Worm (Caenorhabditis elegans) whole organism, L3 larva: Measurements from ENCODE around the gene hot-9.

Experiments used
- ZK546.5 ChIP-seq: sonication (generic microtip); optimal IDR thresholded peaks from 2 replicates; lab custom pipeline; 2017; ENCODE audit warnings: missing biosample characterization, missing genetic modification characterization
- ama-1 ChIP-seq: fragments of 150-350 bp; optimal IDR thresholded peaks from 2 replicates; lab custom pipeline; 2018
- ceh-16 ChIP-seq: sonication (generic microtip); optimal IDR thresholded peaks from 2 replicates; lab custom pipeline; 2017; ENCODE audit warnings: missing biosample characterization, missing genetic modification characterization
- ceh-28 ChIP-seq: fragments of 150-350 bp; optimal IDR thresholded peaks from 2 replicates; lab custom pipeline; 2014; ENCODE audit warnings: missing biosample characterization, missing genetic modification reagents, missing genetic modification characterization
- ceh-82 ChIP-seq: fragments of 150-350 bp; optimal IDR thresholded peaks from 2 replicates; lab custom pipeline; 2014; ENCODE audit warnings: missing biosample characterization, missing genetic modification characterization
- ceh-9 ChIP-seq: sonication (generic microtip); optimal IDR thresholded peaks from 2 replicates; lab custom pipeline; 2018; ENCODE audit warnings: missing biosample characterization, missing genetic modification characterization
- daf-12 ChIP-seq: fragments of 150-350 bp; optimal IDR thresholded peaks from 2 replicates; lab custom pipeline; 2014; ENCODE audit warnings: missing biosample characterization, missing genetic modification reagents, missing genetic modification characterization
- egl-27 ChIP-seq: sonication (generic microtip); optimal IDR thresholded peaks from 4 replicates; lab custom pipeline; 2017; ENCODE audit warnings: missing biosample characterization, missing genetic modification reagents, missing genetic modification characterization
- elt-1 ChIP-seq: fragments of 150-350 bp; optimal IDR thresholded peaks from 2 replicates; lab custom pipeline; 2014; ENCODE audit warnings: missing biosample characterization, missing genetic modification characterization
- elt-2 ChIP-seq: sonication (generic microtip); optimal IDR thresholded peaks from 2 replicates; lab custom pipeline; 2016; ENCODE audit warnings: missing genetic modification reagents, mild to moderate bottlenecking, missing genetic modification characterization, missing compliant biosample characterization
- elt-3 ChIP-seq, 3 experiments: fragments of 150-350 bp in 1 of 3; sonication (generic microtip) in 2 of 3; optimal IDR thresholded peaks; 2 replicates in 2 of 3; 4 replicates in 1 of 3; lab custom pipeline; 2014 to 2017; ENCODE audit warnings: missing biosample characterization in 3 of 3, missing genetic modification characterization in 3 of 3
- fkh-2 ChIP-seq: fragments of 150-350 bp; optimal IDR thresholded peaks from 2 replicates; lab custom pipeline; 2014; ENCODE audit warnings: missing biosample characterization, missing genetic modification reagents, missing genetic modification characterization
- fos-1 ChIP-seq: fragments of 150-350 bp; optimal IDR thresholded peaks from 2 replicates; lab custom pipeline; 2014; ENCODE audit warnings: missing biosample characterization, missing genetic modification characterization
- hmg-11 ChIP-seq: sonication (generic microtip); optimal IDR thresholded peaks from 2 replicates; lab custom pipeline; 2016; ENCODE audit warnings: missing genetic modification characterization, missing compliant biosample characterization
- jun-1 ChIP-seq: fragments of 150-350 bp; optimal IDR thresholded peaks from 2 replicates; lab custom pipeline; 2014; ENCODE audit warnings: missing biosample characterization, missing genetic modification reagents, missing genetic modification characterization
- lin-15B ChIP-seq: fragments of 150-350 bp; optimal IDR thresholded peaks from 2 replicates; lab custom pipeline; 2014; ENCODE audit warnings: missing biosample characterization, missing genetic modification characterization
- mml-1 ChIP-seq: fragments of 150-350 bp; sonication (generic microtip); optimal IDR thresholded peaks from 3 replicates; lab custom pipeline; 2014; ENCODE audit warnings: missing biosample characterization, missing genetic modification characterization
- nhr-11 ChIP-seq: fragments of 150-350 bp; optimal IDR thresholded peaks from 2 replicates; lab custom pipeline; 2014; ENCODE audit warnings: missing biosample characterization, missing genetic modification characterization
- nhr-12 ChIP-seq: fragments of 150-350 bp; optimal IDR thresholded peaks from 2 replicates; lab custom pipeline; 2014; ENCODE audit warnings: missing biosample characterization, missing genetic modification characterization
- nhr-23 ChIP-seq: fragments of 150-350 bp; optimal IDR thresholded peaks from 2 replicates; lab custom pipeline; 2014; ENCODE audit warnings: missing biosample characterization, missing genetic modification reagents, missing genetic modification characterization
- nhr-237 ChIP-seq: fragments of 150-350 bp; optimal IDR thresholded peaks from 2 replicates; lab custom pipeline; 2014; ENCODE audit warnings: missing biosample characterization, missing genetic modification characterization
- nhr-25 ChIP-seq: sonication (generic microtip); optimal IDR thresholded peaks from 2 replicates; lab custom pipeline; 2017; ENCODE audit warnings: missing biosample characterization, missing genetic modification characterization
- nhr-28 ChIP-seq: fragments of 150-350 bp; optimal IDR thresholded peaks from 2 replicates; lab custom pipeline; 2014; ENCODE audit warnings: missing biosample characterization, missing genetic modification characterization
- nhr-43 ChIP-seq: sonication (generic microtip); optimal IDR thresholded peaks from 2 replicates; lab custom pipeline; 2016; ENCODE audit warnings: mild to moderate bottlenecking, missing genetic modification characterization, missing compliant biosample characterization; ENCODE audit not compliant: poor library complexity, severe bottlenecking
- nhr-67 ChIP-seq: fragments of 150-350 bp; optimal IDR thresholded peaks from 2 replicates; lab custom pipeline; 2014; ENCODE audit warnings: missing biosample characterization, missing genetic modification characterization
- nhr-76 ChIP-seq: fragments of 150-350 bp; sonication (generic microtip); optimal IDR thresholded peaks from 5 replicates; lab custom pipeline; 2014; ENCODE audit warnings: missing biosample characterization, missing genetic modification characterization
- pha-4 ChIP-seq: fragments of 150-350 bp; optimal IDR thresholded peaks from 2 replicates; lab custom pipeline; 2014; ENCODE audit warnings: missing biosample characterization, missing genetic modification reagents, missing genetic modification characterization
- pqm-1 ChIP-seq: fragments of 150-350 bp; optimal IDR thresholded peaks from 2 replicates; lab custom pipeline; 2017; ENCODE audit warnings: missing biosample characterization, missing genetic modification characterization, inconsistent platforms
- skn-1 ChIP-seq: fragments of 150-350 bp; optimal IDR thresholded peaks from 2 replicates; lab custom pipeline; 2014; ENCODE audit warnings: missing biosample characterization, missing genetic modification characterization
- snpc-4 ChIP-seq: fragments of 150-350 bp; optimal IDR thresholded peaks from 2 replicates; lab custom pipeline; 2014; ENCODE audit warnings: missing biosample characterization, missing genetic modification characterization
- tbx-2 ChIP-seq: sonication (generic microtip); optimal IDR thresholded peaks from 2 replicates; lab custom pipeline; 2016; ENCODE audit warnings: mild to moderate bottlenecking, missing genetic modification characterization, missing compliant biosample characterization
- unc-39 ChIP-seq: sonication (generic microtip); optimal IDR thresholded peaks from 4 replicates; lab custom pipeline; 2017; ENCODE audit warnings: missing biosample characterization, missing genetic modification characterization
- unc-62 ChIP-seq: fragments of 150-350 bp; sonication (generic microtip); optimal IDR thresholded peaks from 4 replicates; lab custom pipeline; 2014; ENCODE audit warnings: missing biosample characterization, missing genetic modification reagents, missing genetic modification characterization
- zag-1 ChIP-seq: fragments of 150-350 bp; optimal IDR thresholded peaks from 2 replicates; lab custom pipeline; 2014; ENCODE audit warnings: missing biosample characterization, missing genetic modification characterization
- ztf-4 ChIP-seq: fragments of 150-350 bp; optimal IDR thresholded peaks from 2 replicates; lab custom pipeline; 2014; ENCODE audit warnings: missing biosample characterization, missing genetic modification characterization

The hot-9 gene

ce11 chrIV:5008378-5008777 is 36.9 kb downstream of the hot-9 start, which contains the start of gene srm-2:
Gene srm-2, plus strand, starts transcription at chrIV:5008678.
- TF ChIP-seq hmg-11 (tag; lab: Kevin White, UChicago) = no peak
- TF ChIP-seq ceh-28 = no peak
- no peak for TF ChIP-seq nhr-76
- no peak for TF ChIP-seq jun-1 (tag; lab: Kevin White, UChicago)
- no peak for TF ChIP-seq pqm-1 (tag; lab: Kevin White, UChicago)
- no peak for TF ChIP-seq nhr-23 (tag; lab: Kevin White, UChicago)
- no peak for TF ChIP-seq ama-1
- no peak for TF ChIP-seq skn-1 (tag; lab: Kevin White, UChicago)
- TF ChIP-seq ceh-16 (tag; lab: Kevin White, UChicago) = no peak
- TF ChIP-seq mml-1 = no peak
- TF ChIP-seq nhr-12 (tag; lab: Kevin White, UChicago) = no peak
- TF ChIP-seq nhr-43 = no peak
- TF ChIP-seq zag-1 (tag; lab: Kevin White, UChicago) = no peak
- no peak for TF ChIP-seq nhr-11

- TF ChIP-seq fos-1 (tag; lab: Kevin White, UChicago) (no peak), elt-2 (tag; lab: Kevin White, UChicago) (no peak), tbx-2 (tag; lab: Kevin White, UChicago) (no peak), pha-4 (tag; lab: Kevin White, UChicago) (no peak), ceh-16 (tag; lab: Kevin White, UChicago) (no peak), ztf-4 (tag; lab: Kevin White, UChicago) (no peak), nhr-12 (tag; lab: Kevin White, UChicago) (no peak), ZK546.5 (no peak)
Observed at ce11 chrIV:5005154-5005553, 40.1 kb downstream of the hot-9 start.

ce11 chrIV:5002448-5002847 is 42.8 kb downstream of the hot-9 start, which contains the start of gene pes-1:
Gene pes-1, plus strand, starts transcription at chrIV:5002748.
- no peak for TF ChIP-seq fkh-2

DNA sequence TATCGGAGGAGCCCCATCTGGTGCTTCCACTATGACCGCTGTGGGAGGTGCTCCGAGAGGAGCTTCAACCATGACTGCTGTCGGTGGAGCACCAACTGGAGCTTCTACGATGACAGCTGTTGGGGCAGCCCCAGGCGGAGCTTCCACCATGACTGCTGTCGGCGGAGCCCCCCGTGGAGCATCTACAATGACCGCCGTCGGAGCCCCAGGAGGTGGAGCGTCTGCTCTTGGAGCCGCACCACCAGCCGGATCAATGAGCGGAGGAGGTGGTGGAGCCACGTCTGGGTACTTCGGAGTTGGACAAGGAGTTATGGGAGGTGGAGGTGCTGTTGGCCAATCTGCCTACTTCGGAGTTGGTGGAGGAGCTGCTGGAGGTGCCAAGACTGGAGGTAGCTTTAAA is 48.3 kb downstream of the hot-9 start:
- TF ChIP-seq zag-1 (tag; lab: Kevin White, UChicago) = no peak
- no peak for TF ChIP-seq nhr-23 (tag; lab: Kevin White, UChicago)
- TF ChIP-seq daf-12 = no peak
- TF ChIP-seq nhr-25 (tag; lab: Kevin White, UChicago) = no peak
- TF ChIP-seq egl-27 = no peak
- no peak for TF ChIP-seq unc-62 (GFP tag; lab: Kevin White, UChicago)
- TF ChIP-seq unc-39 (tag; lab: Kevin White, UChicago) = no peak
- TF ChIP-seq nhr-237 (tag; lab: Kevin White, UChicago) = no peak
- TF ChIP-seq pqm-1 (tag; lab: Kevin White, UChicago) = no peak

DNA sequence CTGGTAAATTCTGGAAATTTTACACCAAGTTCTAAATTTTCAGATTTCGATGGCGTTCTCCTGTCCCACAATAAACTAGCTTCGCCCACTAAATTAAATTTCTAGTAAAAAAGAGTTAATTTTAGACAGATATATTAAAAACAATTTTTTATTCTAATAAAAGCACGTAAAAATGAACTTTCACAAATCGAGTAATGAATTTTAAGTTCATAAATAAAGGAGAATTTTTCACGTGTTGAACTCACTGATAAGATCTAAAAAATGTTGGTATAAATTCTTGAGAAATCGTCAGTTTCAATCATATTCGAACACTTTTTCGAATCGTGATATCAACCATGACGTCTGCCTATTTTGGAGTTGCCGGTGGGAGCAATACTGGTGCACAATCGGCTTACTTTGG is 49.4 kb downstream of the hot-9 start, which contains the start of gene ssq-2:
Gene ssq-2 (plus strand): TSS at position 301 of the 400 bp plus-strand sequence.
- TF ChIP-seq nhr-43 (no peak), daf-12 (no peak), elt-1 (tag; lab: Kevin White, UChicago) (no peak), nhr-28 (tag; lab: Kevin White, UChicago) (no peak), elt-3 (tag; optimal IDR thresholded peaks at IDR 0.05; lab: Kevin White, UChicago) (no peak), nhr-23 (tag; lab: Kevin White, UChicago) (no peak), ceh-9 (no peak), snpc-4 (no peak), nhr-11 (no peak), skn-1 (tag; lab: Kevin White, UChicago) (no peak), mml-1 (no peak), unc-62 (GFP tag; lab: Kevin White, UChicago) (no peak), nhr-67 (tag; lab: Kevin White, UChicago) (no peak), ztf-4 (tag; lab: Kevin White, UChicago) (no peak), zag-1 (tag; lab: Kevin White, UChicago) (no peak), tbx-2 (tag; lab: Kevin White, UChicago) (no peak), nhr-25 (tag; lab: Kevin White, UChicago) (no peak), nhr-237 (tag; lab: Kevin White, UChicago) (no peak), ceh-82 (tag; lab: Kevin White, UChicago) (no peak), lin-15B (tag; lab: Kevin White, UChicago) (no peak)
